Fruit fly (Drosophila melanogaster) whole organism, embryonic: Measurements from ENCODE around the gene sti.

Experiments
- Awh ChIP-seq: fragments of 200-800 bp; sonication (Bioruptor generic); IDR thresholded peaks from 2 replicates; pipeline ENCODE4, ENCODE4 v1.3.6; 2022; ENCODE audit warnings: missing biosample characterization, missing genetic modification characterization
- BtbVII ChIP-seq: fragments of 200-800 bp; sonication (Bioruptor generic); optimal IDR thresholded peaks from 3 replicates; lab custom pipeline; 2017; ENCODE audit warnings: missing biosample characterization, mild to moderate bottlenecking, missing genetic modification characterization
- CG10431 ChIP-seq: fragments of 200-800 bp; sonication (Bioruptor generic); optimal IDR thresholded peaks from 3 replicates; lab custom pipeline; 2018; ENCODE audit warnings: missing biosample characterization, mild to moderate bottlenecking, missing genetic modification characterization
- CG10543 ChIP-seq: fragments of 200-800 bp; sonication (Bioruptor generic); optimal IDR thresholded peaks from 3 replicates; lab custom pipeline; 2017; ENCODE audit warnings: missing biosample characterization, mild to moderate bottlenecking, missing genetic modification characterization, moderate library complexity
- CG10654 ChIP-seq: fragments of 200-800 bp; sonication (Bioruptor generic); optimal IDR thresholded peaks from 2 replicates; lab custom pipeline; 2016; ENCODE audit warnings: missing biosample characterization, missing genetic modification characterization
- CG10979 ChIP-seq: fragments of 200-800 bp; sonication (Bioruptor generic); optimal IDR thresholded peaks from 2 replicates; lab custom pipeline; 2018; ENCODE audit warnings: missing biosample characterization, mild to moderate bottlenecking, missing genetic modification characterization, moderate library complexity
- CG14667 ChIP-seq: fragments of 200-800 bp; sonication (Bioruptor generic); IDR thresholded peaks from 2 replicates; pipeline ENCODE4 v1.3.6; 2022; ENCODE audit warnings: missing biosample characterization, missing genetic modification characterization
- CG14965 ChIP-seq: fragments of 200-800 bp; sonication (Bioruptor generic); optimal IDR thresholded peaks from 2 replicates; lab custom pipeline; 2016; ENCODE audit warnings: missing biosample characterization, missing genetic modification characterization, borderline replicate concordance
- CG15011 ChIP-seq: fragments of 200-800 bp; sonication (Bioruptor generic); optimal IDR thresholded peaks from 3 replicates; lab custom pipeline; 2018; ENCODE audit warnings: missing biosample characterization, mild to moderate bottlenecking, missing genetic modification characterization
- CG17361 ChIP-seq: fragments of 200-800 bp; sonication (Bioruptor generic); IDR thresholded peaks from 3 replicates; pipeline ENCODE4 v1.3.6; 2022; ENCODE audit warnings: missing biosample characterization, missing genetic modification characterization
- CG17385 ChIP-seq: fragments of 200-800 bp; sonication (Bioruptor generic); optimal IDR thresholded peaks from 3 replicates; lab custom pipeline; 2018; ENCODE audit warnings: missing biosample characterization, mild to moderate bottlenecking, missing genetic modification characterization
- CG17612 ChIP-seq: fragments of 200-800 bp; sonication (Bioruptor generic); IDR thresholded peaks from 2 replicates; pipeline ENCODE4 v1.3.6; 2022; ENCODE audit warnings: missing biosample characterization, missing genetic modification characterization
- CG17829 ChIP-seq: fragments of 200-800 bp; optimal IDR thresholded peaks from 2 replicates; lab custom pipeline; 2019; ENCODE audit warnings: missing biosample characterization, mild to moderate bottlenecking, missing genetic modification characterization, moderate library complexity
- CG2129 ChIP-seq: fragments of 200-800 bp; sonication (Bioruptor generic); IDR thresholded peaks from 2 replicates; pipeline ENCODE4 v1.3.6; 2022; ENCODE audit warnings: missing biosample characterization, missing genetic modification characterization; ENCODE audit not compliant: partially characterized antibody
- CG2712 ChIP-seq: fragments of 200-800 bp; optimal IDR thresholded peaks from 3 replicates; lab custom pipeline; 2019; ENCODE audit warnings: missing biosample characterization, mild to moderate bottlenecking, missing genetic modification characterization, moderate library complexity
- CG30020 ChIP-seq: fragments of 200-800 bp; optimal IDR thresholded peaks from 2 replicates; lab custom pipeline; 2019; ENCODE audit warnings: missing biosample characterization, mild to moderate bottlenecking, missing genetic modification characterization, moderate library complexity
- CG31388 ChIP-seq: fragments of 200-800 bp; sonication (Bioruptor generic); optimal IDR thresholded peaks from 2 replicates; lab custom pipeline; 2016; ENCODE audit warnings: missing biosample characterization, missing genetic modification characterization
- CG3407 ChIP-seq: fragments of 200-800 bp; sonication (Bioruptor generic); optimal IDR thresholded peaks from 2 replicates; lab custom pipeline; 2018; ENCODE audit warnings: missing biosample characterization, mild to moderate bottlenecking, missing genetic modification characterization
- CG34224 ChIP-seq: fragments of 200-800 bp; sonication (Bioruptor generic); IDR thresholded peaks from 3 replicates; pipeline ENCODE4 v1.3.6; 2022; ENCODE audit warnings: missing biosample characterization, missing genetic modification characterization; ENCODE audit not compliant: partially characterized antibody
- CG34376 ChIP-seq: fragments of 200-800 bp; sonication (Bioruptor generic); optimal IDR thresholded peaks from 2 replicates; lab custom pipeline; 2018; ENCODE audit warnings: missing biosample characterization, mild to moderate bottlenecking, missing genetic modification characterization
- CG43689 ChIP-seq: fragments of 200-800 bp; sonication (Bioruptor generic); IDR thresholded peaks from 2 replicates; pipeline ENCODE4 v1.3.6; 2022; ENCODE audit warnings: missing biosample characterization, missing genetic modification characterization
- CG4820 ChIP-seq: fragments of 200-800 bp; sonication (Bioruptor generic); optimal IDR thresholded peaks from 3 replicates; lab custom pipeline; 2016; ENCODE audit warnings: missing biosample characterization, missing genetic modification characterization
- CG6683 ChIP-seq: fragments of 200-800 bp; sonication (Bioruptor generic); optimal IDR thresholded peaks from 2 replicates; lab custom pipeline; 2017; ENCODE audit warnings: missing biosample characterization, mild to moderate bottlenecking, missing genetic modification characterization, missing genetic modification reagents
- CG7839 ChIP-seq: fragments of 200-800 bp; sonication (Bioruptor generic); optimal IDR thresholded peaks from 3 replicates; lab custom pipeline; 2018; ENCODE audit warnings: missing biosample characterization, mild to moderate bottlenecking, missing genetic modification characterization, moderate library complexity
- D19A ChIP-seq: fragments of 200-800 bp; optimal IDR thresholded peaks from 3 replicates; lab custom pipeline; 2019; ENCODE audit warnings: missing biosample characterization, mild to moderate bottlenecking, missing genetic modification characterization, moderate library complexity
- Elba2 ChIP-seq: fragments of 200-800 bp; sonication (Bioruptor generic); optimal IDR thresholded peaks from 3 replicates; lab custom pipeline; 2016; ENCODE audit warnings: missing biosample characterization, missing genetic modification characterization
- H2.0 ChIP-seq: fragments of 200-800 bp; sonication (Bioruptor generic); IDR thresholded peaks from 2 replicates; pipeline ENCODE4 v1.3.6; 2022; ENCODE audit warnings: missing biosample characterization, missing genetic modification characterization
- Hr51 ChIP-seq, 2 experiments: fragments of 200-800 bp; sonication (Bioruptor generic); optimal IDR thresholded peaks; 2 replicates in 1 of 2; 3 replicates in 1 of 2; lab custom pipeline; 2016 to 2018; ENCODE audit warnings: missing biosample characterization in 2 of 2, missing genetic modification characterization in 2 of 2, mild to moderate bottlenecking in 1 of 2, moderate library complexity in 1 of 2
- NFAT ChIP-seq: fragments of 200-800 bp; sonication (Bioruptor generic); IDR thresholded peaks from 2 replicates; pipeline ENCODE4 v1.3.6; 2022; ENCODE audit warnings: missing biosample characterization, missing genetic modification characterization
- Nf-YB ChIP-seq: fragments of 200-800 bp; sonication (Bioruptor generic); optimal IDR thresholded peaks from 3 replicates; lab custom pipeline; 2019; ENCODE audit warnings: missing biosample characterization, mild to moderate bottlenecking, missing genetic modification characterization, moderate library complexity
- Sox102F ChIP-seq: fragments of 200-800 bp; sonication (Bioruptor generic); optimal IDR thresholded peaks from 2 replicates; lab custom pipeline; 2018; ENCODE audit warnings: missing biosample characterization, mild to moderate bottlenecking, missing genetic modification characterization, moderate library complexity
- Xrp1 ChIP-seq: fragments of 200-800 bp; sonication (Bioruptor generic); IDR thresholded peaks from 2 replicates; pipeline ENCODE4 v1.3.6; 2022; ENCODE audit warnings: missing biosample characterization, missing genetic modification characterization
- amos ChIP-seq: fragments of 200-800 bp; sonication (Bioruptor generic); IDR thresholded peaks from 2 replicates; pipeline ENCODE4 v1.3.6; 2022; ENCODE audit warnings: missing biosample characterization, missing genetic modification characterization; ENCODE audit not compliant: partially characterized antibody
- bigmax ChIP-seq: fragments of 200-800 bp; sonication (Bioruptor generic); optimal IDR thresholded peaks from 2 replicates; lab custom pipeline; 2018; ENCODE audit warnings: missing biosample characterization, mild to moderate bottlenecking, missing genetic modification characterization
- bowl ChIP-seq: fragments of 200-800 bp; sonication (Bioruptor generic); IDR thresholded peaks from 2 replicates; pipeline ENCODE4 v1.3.6; 2022; ENCODE audit warnings: missing biosample characterization, missing genetic modification characterization
- chm ChIP-seq: fragments of 200-800 bp; sonication (Bioruptor generic); IDR thresholded peaks from 2 replicates; pipeline ENCODE4 v1.3.6; 2022; ENCODE audit warnings: missing biosample characterization, missing genetic modification characterization
- dan ChIP-seq: fragments of 200-800 bp; sonication (Bioruptor generic); IDR thresholded peaks from 2 replicates; pipeline ENCODE4 v1.3.6; 2022; ENCODE audit warnings: missing biosample characterization, missing genetic modification characterization
- dati ChIP-seq: fragments of 200-800 bp; sonication (Bioruptor generic); IDR thresholded peaks from 2 replicates; pipeline ENCODE4 v1.3.6; 2022; ENCODE audit warnings: missing biosample characterization, missing genetic modification characterization
- dimm ChIP-seq: fragments of 200-800 bp; sonication (Bioruptor generic); IDR thresholded peaks from 2 replicates; pipeline ENCODE4 v1.3.6; 2022; ENCODE audit warnings: missing biosample characterization, missing genetic modification characterization
- dmrt11E ChIP-seq: fragments of 200-800 bp; sonication (Bioruptor generic); optimal IDR thresholded peaks from 3 replicates; lab custom pipeline; 2018; ENCODE audit warnings: missing biosample characterization, mild to moderate bottlenecking, missing genetic modification characterization, moderate library complexity
- fru ChIP-seq: fragments of >200 bp; optimal IDR thresholded peaks from 2 replicates; lab custom pipeline; 2017
- gce ChIP-seq: fragments of 200-800 bp; sonication (Bioruptor generic); IDR thresholded peaks from 3 replicates; pipeline ENCODE4 v1.3.6; 2022; ENCODE audit warnings: missing biosample characterization, missing genetic modification characterization
- gcm2 ChIP-seq: fragments of 200-800 bp; sonication (Bioruptor generic); optimal IDR thresholded peaks from 2 replicates; lab custom pipeline; 2016; ENCODE audit warnings: missing biosample characterization, missing genetic modification characterization
- grau ChIP-seq: fragments of 200-800 bp; optimal IDR thresholded peaks from 3 replicates; lab custom pipeline; 2019; ENCODE audit warnings: missing biosample characterization, mild to moderate bottlenecking, missing genetic modification characterization, moderate library complexity
- gsb-n ChIP-seq: fragments of 200-800 bp; sonication (Bioruptor generic); optimal IDR thresholded peaks from 3 replicates; lab custom pipeline; 2018; ENCODE audit warnings: missing biosample characterization, mild to moderate bottlenecking, missing genetic modification characterization
- lilli ChIP-seq: fragments of 200-800 bp; sonication (Bioruptor generic); optimal IDR thresholded peaks from 3 replicates; lab custom pipeline; 2016; ENCODE audit warnings: missing biosample characterization, missing genetic modification characterization
- prd ChIP-seq, 3 experiments: fragments of >200 bp in 2 of 3; fragments of 200-800 bp in 1 of 3; sonication (Bioruptor generic) in 1 of 3; optimal IDR thresholded peaks in 2 of 3; IDR thresholded peaks in 1 of 3; 2 replicates in 2 of 3; 3 replicates in 1 of 3; pipeline versions ENCODE4 v1.3.6 to Lab custom; 2017 to 2022; ENCODE audit warnings: missing biosample characterization in 1 of 3, missing genetic modification characterization in 1 of 3
- sens ChIP-seq: fragments of 200-800 bp; sonication (Bioruptor generic); peaks from one replicate; lab custom pipeline; 2016; ENCODE audit warnings: missing biosample characterization, missing genetic modification characterization
- tin ChIP-seq: fragments of 200-800 bp; sonication (Bioruptor generic); optimal IDR thresholded peaks from 3 replicates; lab custom pipeline; 2016; ENCODE audit warnings: missing biosample characterization, missing genetic modification characterization

sti gene

dm6 chr3L:12529431-12530007, 14.9 kb upstream of the sti start (continued):
- peak; percentile 5 for TF ChIP-seq CG10654
- peak; percentile 23 for TF ChIP-seq gsb-n
- no peak for TF ChIP-seq CG31388 (GFP tag; lab: Kevin White, UChicago)
- TF ChIP-seq D19A (tag; lab: Kevin White, UChicago): peak; percentile 59
- TF ChIP-seq Xrp1 (GFP tag; lab: Robert Waterston, UW): peak; percentile 71
- TF ChIP-seq CG43689 (GFP tag; lab: Robert Waterston, UW): no peak
- TF ChIP-seq CG10543 (GFP tag; lab: Kevin White, UChicago): peak; percentile 10
- peak; percentile 10; the same call in 2 of the 3 replicates for TF ChIP-seq CG17361
- TF ChIP-seq dati (GFP tag; lab: Robert Waterston, UW): 0 out of 2 replicates have a peak, but pooled peaks have one; percentile 38
- TF ChIP-seq CG2712: peak; percentile 60
- TF ChIP-seq amos (GFP tag; lab: Robert Waterston, UW): no peak
- TF ChIP-seq CG2129: no peak
- no peak for TF ChIP-seq NFAT (GFP tag; lab: Robert Waterston, UW)
- no peak for TF ChIP-seq prd (optimal IDR thresholded peaks at IDR 0.05; lab: Kevin White, UChicago)
- TF ChIP-seq prd (GFP tag; IDR thresholded peaks at IDR 0.05; lab: Robert Waterston, UW): peak; percentile 53; the same call in 2 of the 3 replicates
- TF ChIP-seq CG6683 (GFP tag; lab: Kevin White, UChicago): peak; percentile 12
- TF ChIP-seq grau: peak; percentile 45
- TF ChIP-seq dimm: no peak
- 0 out of 2 replicates have a peak, but pooled peaks have one; percentile 25 for TF ChIP-seq H2.0 (GFP tag; lab: Robert Waterston, UW)
- peak; percentile 54; the same call in 1 of the 2 replicates for TF ChIP-seq chm
- peak; percentile 52 for TF ChIP-seq CG17385 (GFP tag; lab: Kevin White, UChicago)
- peak; percentile 23 for TF ChIP-seq CG3407 (GFP tag; lab: Kevin White, UChicago)
- peak; percentile 77 for TF ChIP-seq Awh (GFP tag; lab: Robert Waterston, UW)
- no peak for TF ChIP-seq CG17612 (GFP tag; lab: Robert Waterston, UW)

dm6 chr3L:12526433-12527113, 12.0 kb upstream of the sti start, which contains the start of gene eIF2beta:
Gene eIF2beta, minus strand, starts transcription at chr3L:12526731.
- TF ChIP-seq CG34376 (GFP tag; lab: Kevin White, UChicago) (peak; percentile 29), bigmax (GFP tag; lab: Kevin White, UChicago) (peak; percentile 100), CG10979 (tag; lab: Kevin White, UChicago) (peak; percentile 47), CG10431 (peak; percentile 68), bowl (GFP tag; lab: Robert Waterston, UW) (0 out of 2 replicates have a peak, but pooled peaks have one; percentile 8), lilli (GFP tag; lab: Kevin White, UChicago) (peak; percentile 14), Hr51 (GFP tag; optimal IDR thresholded peaks at IDR 0.05; lab: Kevin White, UChicago) (peak in 1 of 2 experiments; percentile 38), CG14667 (GFP tag; lab: Robert Waterston, UW) (no peak), dmrt11E (tag; lab: Kevin White, UChicago) (peak; percentile 15), CG7839 (tag; lab: Kevin White, UChicago) (peak; percentile 39), gcm2 (GFP tag; lab: Kevin White, UChicago) (no peak), CG4820 (peak; percentile 19), CG17829 (tag; lab: Kevin White, UChicago) (peak; percentile 23), CG15011 (GFP tag; lab: Kevin White, UChicago) (no peak), dan (GFP tag; lab: Robert Waterston, UW) (no peak), Elba2 (GFP tag; lab: Kevin White, UChicago) (no peak), CG14965 (peak; percentile 98), sens (GFP tag; lab: Kevin White, UChicago) (peak; percentile 92), CG34224 (GFP tag; lab: Robert Waterston, UW) (no peak), CG30020 (tag; lab: Kevin White, UChicago) (peak; percentile 35), BtbVII (GFP tag; lab: Kevin White, UChicago) (peak; percentile 51), fru (lab: Kevin White, UChicago) (no peak), Nf-YB (GFP tag; lab: Kevin White, UChicago) (no peak), Sox102F (GFP tag; lab: Kevin White, UChicago) (peak; percentile 31), gce (GFP tag; lab: Robert Waterston, UW) (0 out of 3 replicates have a peak, but pooled peaks have one; percentile 39), tin (peak; percentile 31)
